Fruit fly (Drosophila melanogaster) whole organism, embryonic: ENCODE data around the gene CG11294.

Experiments used
- CG10147 ChIP-seq: fragments of 200-800 bp; sonication (Bioruptor generic); optimal IDR thresholded peaks from 2 replicates; lab custom pipeline; 2019; ENCODE audit warnings: missing biosample characterization, mild to moderate bottlenecking, missing genetic modification characterization, moderate library complexity
- CG10321 ChIP-seq: fragments of 200-800 bp; sonication (Bioruptor generic); IDR thresholded peaks from 2 replicates; pipeline ENCODE4 v1.3.6; 2022; ENCODE audit warnings: missing biosample characterization, missing genetic modification characterization
- CG10462 ChIP-seq: fragments of 200-800 bp; sonication (Bioruptor generic); optimal IDR thresholded peaks from 2 replicates; lab custom pipeline; 2016; ENCODE audit warnings: missing biosample characterization, missing genetic modification characterization
- CG10959 ChIP-seq: fragments of 200-800 bp; sonication (Bioruptor generic); IDR thresholded peaks from 2 replicates; pipeline ENCODE4 v1.3.6; 2022; ENCODE audit warnings: missing biosample characterization, missing genetic modification characterization
- CG13287 ChIP-seq: fragments of 200-800 bp; sonication (Bioruptor generic); IDR thresholded peaks from 2 replicates; pipeline ENCODE4 v1.3.6; 2022; ENCODE audit warnings: missing biosample characterization, missing genetic modification characterization; ENCODE audit not compliant: partially characterized antibody
- CG13296 ChIP-seq: fragments of 200-800 bp; sonication (Bioruptor generic); optimal IDR thresholded peaks from 3 replicates; lab custom pipeline; 2018; ENCODE audit warnings: missing biosample characterization, mild to moderate bottlenecking, missing genetic modification characterization
- CG13775 ChIP-seq: fragments of 200-800 bp; sonication (Bioruptor generic); optimal IDR thresholded peaks from 3 replicates; lab custom pipeline; 2017; ENCODE audit warnings: missing biosample characterization, mild to moderate bottlenecking, missing genetic modification characterization
- CG17361 ChIP-seq: fragments of 200-800 bp; sonication (Bioruptor generic); IDR thresholded peaks from 3 replicates; pipeline ENCODE4 v1.3.6; 2022; ENCODE audit warnings: missing biosample characterization, missing genetic modification characterization
- CG17802 ChIP-seq: fragments of 200-800 bp; sonication (Bioruptor generic); optimal IDR thresholded peaks from 2 replicates; lab custom pipeline; 2018; ENCODE audit warnings: missing biosample characterization, mild to moderate bottlenecking, missing genetic modification characterization, moderate library complexity
- CG17829 ChIP-seq: fragments of 200-800 bp; optimal IDR thresholded peaks from 2 replicates; lab custom pipeline; 2019; ENCODE audit warnings: missing biosample characterization, mild to moderate bottlenecking, missing genetic modification characterization, moderate library complexity
- CG18599 ChIP-seq: fragments of 200-800 bp; sonication (Bioruptor generic); optimal IDR thresholded peaks from 3 replicates; lab custom pipeline; 2017; ENCODE audit warnings: missing biosample characterization, missing genetic modification characterization, mild to moderate bottlenecking, moderate library complexity, missing genetic modification reagents
- CG2116 ChIP-seq: fragments of 200-800 bp; sonication (Bioruptor generic); optimal IDR thresholded peaks from 3 replicates; lab custom pipeline; 2018; ENCODE audit warnings: missing biosample characterization, mild to moderate bottlenecking, missing genetic modification characterization
- CG2120 ChIP-seq: fragments of 200-800 bp; sonication (Bioruptor generic); optimal IDR thresholded peaks from 3 replicates; lab custom pipeline; 2016; ENCODE audit warnings: missing biosample characterization, missing genetic modification characterization
- CG2199 ChIP-seq: fragments of 200-800 bp; sonication (Bioruptor generic); IDR thresholded peaks from 3 replicates; pipeline ENCODE4 v1.3.6; 2022; ENCODE audit warnings: missing biosample characterization, missing genetic modification characterization
- CG31365 ChIP-seq: fragments of 200-800 bp; sonication (Bioruptor generic); optimal IDR thresholded peaks from 2 replicates; lab custom pipeline; 2018; ENCODE audit warnings: missing biosample characterization, mild to moderate bottlenecking, missing genetic modification characterization
- CG4282 ChIP-seq: fragments of 200-800 bp; sonication (Bioruptor generic); optimal IDR thresholded peaks from 2 replicates; lab custom pipeline; 2016; ENCODE audit warnings: missing biosample characterization, missing genetic modification characterization
- CG6654 ChIP-seq: fragments of 200-800 bp; sonication (Bioruptor generic); optimal IDR thresholded peaks from 2 replicates; lab custom pipeline; 2017; ENCODE audit warnings: missing biosample characterization, mild to moderate bottlenecking, missing genetic modification characterization
- CG6765 ChIP-seq: fragments of 200-800 bp; sonication (Bioruptor generic); optimal IDR thresholded peaks from 3 replicates; lab custom pipeline; 2017; ENCODE audit warnings: missing biosample characterization, mild to moderate bottlenecking, missing genetic modification characterization
- CG6791 ChIP-seq: fragments of 200-800 bp; sonication (Bioruptor generic); IDR thresholded peaks from 3 replicates; pipeline ENCODE4 v1.3.6; 2022; ENCODE audit warnings: missing biosample characterization, missing genetic modification characterization; ENCODE audit not compliant: partially characterized antibody
- CG7963 ChIP-seq: fragments of 200-800 bp; sonication (Bioruptor generic); IDR thresholded peaks from 3 replicates; pipeline ENCODE4 v1.3.6; 2022; ENCODE audit warnings: missing biosample characterization, missing genetic modification characterization; ENCODE audit not compliant: partially characterized antibody
- CG8089 ChIP-seq: fragments of 200-800 bp; sonication (Bioruptor generic); optimal IDR thresholded peaks from 3 replicates; lab custom pipeline; 2016; ENCODE audit warnings: missing biosample characterization, missing genetic modification characterization
- CG8359 ChIP-seq: fragments of 200-800 bp; sonication (Bioruptor generic); optimal IDR thresholded peaks from 2 replicates; lab custom pipeline; 2017; ENCODE audit warnings: missing biosample characterization, mild to moderate bottlenecking, missing genetic modification characterization, borderline replicate concordance
- CG8944 ChIP-seq: fragments of 200-800 bp; sonication (Bioruptor generic); optimal IDR thresholded peaks from 3 replicates; lab custom pipeline; 2016; ENCODE audit warnings: missing biosample characterization, missing genetic modification characterization
- CG9817 ChIP-seq: fragments of 200-800 bp; sonication (Bioruptor generic); optimal IDR thresholded peaks from 2 replicates; lab custom pipeline; 2018; ENCODE audit warnings: missing biosample characterization, mild to moderate bottlenecking, missing genetic modification characterization, moderate library complexity
- CG9876 ChIP-seq: fragments of 200-800 bp; sonication (Bioruptor generic); optimal IDR thresholded peaks from 2 replicates; lab custom pipeline; 2016; ENCODE audit warnings: missing biosample characterization, missing genetic modification characterization
- CTCF ChIP-seq: fragments of 200-800 bp; sonication (Bioruptor generic); optimal IDR thresholded peaks from 2 replicates; lab custom pipeline; 2017; ENCODE audit warnings: missing biosample characterization, mild to moderate bottlenecking, missing genetic modification characterization, moderate library complexity
- Dp ChIP-seq: fragments of 200-800 bp; sonication (Bioruptor generic); optimal IDR thresholded peaks from 2 replicates; lab custom pipeline; 2018; ENCODE audit warnings: missing biosample characterization, mild to moderate bottlenecking, missing genetic modification characterization, moderate library complexity
- Dref ChIP-seq: fragments of 200-800 bp; sonication (Bioruptor generic); IDR thresholded peaks from 2 replicates; pipeline ENCODE4 v1.3.6; 2022; ENCODE audit warnings: missing biosample characterization, missing genetic modification characterization
- ERR ChIP-seq: fragments of 200-800 bp; sonication (Bioruptor generic); optimal IDR thresholded peaks from 2 replicates; lab custom pipeline; 2016; ENCODE audit warnings: missing biosample characterization, missing genetic modification characterization
- Fer2 ChIP-seq: fragments of 200-800 bp; sonication (Bioruptor generic); optimal IDR thresholded peaks from 2 replicates; lab custom pipeline; 2018; ENCODE audit warnings: missing biosample characterization, mild to moderate bottlenecking, missing genetic modification characterization, moderate library complexity
- Mad ChIP-seq: fragments of 200-800 bp; sonication (Bioruptor generic); optimal IDR thresholded peaks from 2 replicates; lab custom pipeline; 2016; ENCODE audit warnings: missing biosample characterization, missing genetic modification characterization
- Mrtf ChIP-seq: fragments of 200-800 bp; sonication (Bioruptor generic); IDR thresholded peaks from 3 replicates; pipeline ENCODE4 v1.3.6; 2022; ENCODE audit warnings: missing biosample characterization, missing genetic modification characterization
- Spps ChIP-seq: fragments of 200-800 bp; sonication (Bioruptor generic); optimal IDR thresholded peaks from 2 replicates; lab custom pipeline; 2018; ENCODE audit warnings: missing biosample characterization, mild to moderate bottlenecking, missing genetic modification characterization
- al ChIP-seq: fragments of 200-800 bp; sonication (Bioruptor generic); IDR thresholded peaks from 2 replicates; pipeline ENCODE4 v1.3.6; 2022; ENCODE audit warnings: missing biosample characterization, missing genetic modification characterization
- az2 ChIP-seq: fragments of 200-800 bp; sonication (Bioruptor generic); optimal IDR thresholded peaks from 3 replicates; lab custom pipeline; 2016; ENCODE audit warnings: missing biosample characterization, missing genetic modification characterization
- crp ChIP-seq, 2 experiments: fragments of 200-800 bp; sonication (Bioruptor generic); optimal IDR thresholded peaks; 2 replicates in 1 of 2; 3 replicates in 1 of 2; lab custom pipeline; 2017; ENCODE audit warnings: missing biosample characterization in 2 of 2, missing genetic modification characterization in 2 of 2, mild to moderate bottlenecking in 1 of 2, moderate library complexity in 1 of 2
- ewg ChIP-seq: fragments of 200-800 bp; sonication (Bioruptor generic); optimal IDR thresholded peaks from 3 replicates; lab custom pipeline; 2017; ENCODE audit warnings: mild to moderate bottlenecking, missing biosample characterization, missing genetic modification reagents, missing genetic modification characterization
- eyg ChIP-seq: fragments of 200-800 bp; sonication (Bioruptor generic); optimal IDR thresholded peaks from 3 replicates; lab custom pipeline; 2016; ENCODE audit warnings: missing biosample characterization, missing genetic modification characterization
- gsb ChIP-seq: fragments of 200-800 bp; sonication (Bioruptor generic); IDR thresholded peaks from 2 replicates; pipeline ENCODE4 v1.3.6; 2022; ENCODE audit warnings: missing biosample characterization, missing genetic modification characterization
- her ChIP-seq: fragments of 200-800 bp; sonication (Bioruptor generic); optimal IDR thresholded peaks from 2 replicates; lab custom pipeline; 2016; ENCODE audit warnings: missing biosample characterization, missing genetic modification characterization
- ind ChIP-seq: fragments of 200-800 bp; sonication (Bioruptor generic); optimal IDR thresholded peaks from 3 replicates; lab custom pipeline; 2016; ENCODE audit warnings: missing biosample characterization, missing genetic modification characterization
- knrl ChIP-seq: fragments of 200-800 bp; sonication (Bioruptor generic); IDR thresholded peaks from 3 replicates; pipeline ENCODE4 v1.3.6; 2022; ENCODE audit warnings: missing biosample characterization, missing genetic modification characterization; ENCODE audit not compliant: partially characterized antibody
- pan ChIP-seq, 4 experiments: fragments of >200 bp in 3 of 4; fragments of 200-800 bp in 1 of 4; sonication (Bioruptor generic) in 1 of 4; optimal IDR thresholded peaks in 3 of 4; IDR thresholded peaks in 1 of 4; 2 replicates each; pipeline versions ENCODE4 v1.3.6 to Lab custom; 2017 to 2022; ENCODE audit warnings: missing biosample characterization in 2 of 4, missing genetic modification characterization in 2 of 4, mixed read lengths in 1 of 4
- scrt ChIP-seq: fragments of 200-800 bp; sonication (Bioruptor generic); optimal IDR thresholded peaks from 2 replicates; lab custom pipeline; 2018; ENCODE audit warnings: missing biosample characterization, mild to moderate bottlenecking, missing genetic modification characterization, moderate library complexity
- slbo ChIP-seq: fragments of 200-800 bp; sonication (Bioruptor generic); IDR thresholded peaks from 2 replicates; pipeline ENCODE4 v1.3.6; 2022; ENCODE audit warnings: missing biosample characterization, missing genetic modification characterization
- sr ChIP-seq: fragments of 200-800 bp; sonication (Bioruptor generic); IDR thresholded peaks from 3 replicates; pipeline ENCODE4 v1.3.6; 2022; ENCODE audit warnings: missing biosample characterization, missing genetic modification characterization
- ssp ChIP-seq: fragments of 200-800 bp; sonication (Bioruptor generic); IDR thresholded peaks from 2 replicates; pipeline ENCODE4 v1.3.6; 2022; ENCODE audit warnings: missing biosample characterization, missing genetic modification characterization
- tin ChIP-seq: fragments of 200-800 bp; sonication (Bioruptor generic); optimal IDR thresholded peaks from 3 replicates; lab custom pipeline; 2016; ENCODE audit warnings: missing biosample characterization, missing genetic modification characterization
- vvl ChIP-seq: fragments of 200-800 bp; sonication (Bioruptor generic); IDR thresholded peaks from 2 replicates; pipeline ENCODE4 v1.3.6; 2022; ENCODE audit warnings: missing biosample characterization, missing genetic modification characterization
- yki ChIP-seq: fragments of >200 bp; optimal IDR thresholded peaks from 3 replicates; lab custom pipeline; 2018

Gene CG11294

DNA sequence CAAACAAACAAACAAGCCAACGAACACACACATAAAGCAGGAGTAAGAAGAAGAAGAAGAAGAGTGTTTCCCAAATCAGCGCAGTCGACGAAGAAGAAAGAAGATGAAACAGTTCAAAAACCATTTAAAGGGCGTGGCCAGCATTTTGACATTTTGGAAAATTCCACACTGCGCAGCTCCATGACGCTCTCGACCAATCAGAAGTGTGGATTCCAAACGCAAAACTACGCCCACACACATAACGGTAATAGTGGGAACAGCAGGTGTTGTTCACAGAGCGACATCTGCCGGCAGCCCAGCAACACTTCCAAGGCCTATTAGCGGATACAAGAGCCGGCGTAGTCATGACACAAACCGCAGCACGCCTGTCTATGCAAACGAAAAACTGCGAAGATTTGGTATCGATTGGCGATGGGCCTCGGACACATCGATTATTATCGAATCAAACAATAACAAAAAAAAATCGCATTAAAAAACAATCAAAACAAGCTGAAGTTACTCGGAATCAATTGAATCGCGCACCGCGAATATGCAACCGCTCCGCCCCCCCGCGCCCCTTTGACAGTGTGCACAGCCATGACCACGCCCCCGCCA lies 16.7 kb downstream of the CG11294 start, which contains the start of gene Rubicon (continued):
- TF ChIP-seq eyg (GFP tag; lab: Kevin White, UChicago) (no peak), vvl (GFP tag; lab: Robert Waterston, UW) (peak; percentile 74), CG10959 (GFP tag; lab: Robert Waterston, UW) (0 out of 2 replicates have a peak, but pooled peaks have one; percentile 15), CG10321 (GFP tag; lab: Robert Waterston, UW) (peak; percentile 68), CG13287 (GFP tag; lab: Robert Waterston, UW) (peak; percentile 93), her (GFP tag; lab: Kevin White, UChicago) (peak; percentile 47), CTCF (GFP tag; lab: Kevin White, UChicago) (peak; percentile 96), CG10462 (peak; percentile 96), CG2116 (GFP tag; lab: Kevin White, UChicago) (peak; percentile 91), CG13296 (no peak), gsb (GFP tag; lab: Robert Waterston, UW) (no peak), al (GFP tag; lab: Robert Waterston, UW) (no peak), Mrtf (GFP tag; lab: Robert Waterston, UW) (no peak), ewg (peak; percentile 31), ind (GFP tag; lab: Kevin White, UChicago) (peak; percentile 20), CG9817 (tag; lab: Kevin White, UChicago) (peak; percentile 44), CG31365 (tag; lab: Kevin White, UChicago) (peak; percentile 56), CG2199 (GFP tag; lab: Robert Waterston, UW) (0 out of 3 replicates have a peak, but pooled peaks have one; percentile 58), CG18599 (GFP tag; lab: Kevin White, UChicago) (peak; percentile 1), CG17802 (tag; lab: Kevin White, UChicago) (peak; percentile 37), crp (GFP tag; optimal IDR thresholded peaks at IDR 0.05; lab: Kevin White, UChicago) (peak in 1 of 2 experiments; percentile 62), knrl (GFP tag; lab: Robert Waterston, UW) (peak; percentile 84), CG8089 (GFP tag; lab: Kevin White, UChicago) (peak; percentile 37), CG8944 (GFP tag; lab: Kevin White, UChicago) (no peak), slbo (GFP tag; lab: Robert Waterston, UW) (peak; percentile 52), CG6765 (GFP tag; lab: Kevin White, UChicago) (peak; percentile 45), scrt (GFP tag; lab: Kevin White, UChicago) (peak; percentile 5), ERR (GFP tag; lab: Kevin White, UChicago) (peak; percentile 55), Mad (peak; percentile 7), CG13775 (GFP tag; lab: Kevin White, UChicago) (peak; percentile 12), tin (GFP tag; lab: Kevin White, UChicago) (peak; percentile 22), yki (lab: Kevin White, UChicago) (peak; percentile 16), ssp (GFP tag; lab: Robert Waterston, UW) (peak; percentile 49), sr (GFP tag; lab: Robert Waterston, UW) (peak; percentile 70; the same call in 2 of the 3 replicates), CG8359 (GFP tag; lab: Kevin White, UChicago) (no peak), Spps (no peak), CG4282 (GFP tag; lab: Kevin White, UChicago) (peak; percentile 39), az2 (GFP tag; lab: Kevin White, UChicago) (peak; percentile 14), CG2120 (GFP tag; lab: Kevin White, UChicago) (peak; percentile 29), Dp (GFP tag; lab: Kevin White, UChicago) (peak; percentile 58), CG17829 (tag; lab: Kevin White, UChicago) (peak; percentile 65), Dref (GFP tag; lab: Robert Waterston, UW) (peak; percentile 97), CG9876 (peak; percentile 50), CG6791 (GFP tag; lab: Robert Waterston, UW) (peak; percentile 87), CG7963 (peak; percentile 85), pan (optimal IDR thresholded peaks at IDR 0.05; lab: Kevin White, UChicago) (no peak), pan (GFP tag; optimal IDR thresholded peaks at IDR 0.05 in 1 of 2, IDR thresholded peaks at IDR 0.05 in 1 of 2) (peak in 1 of 2 experiments; percentile 18), CG17361 (GFP tag; lab: Robert Waterston, UW) (no peak), CG6654 (GFP tag; lab: Kevin White, UChicago) (no peak), CG10147 (GFP tag; lab: Kevin White, UChicago) (peak; percentile 3), Fer2 (no peak)
